Worm (Caenorhabditis elegans) whole organism, late embryonic: ENCODE data around the gene C47A10.12.

Source experiments
- C08G9.2 ChIP-seq: sonication (generic microtip); optimal IDR thresholded peaks from 2 replicates; lab custom pipeline; 2016; ENCODE audit warnings: mild to moderate bottlenecking, missing genetic modification characterization, moderate library complexity, missing compliant biosample characterization
- F13H6.1 ChIP-seq: sonication (generic microtip); optimal IDR thresholded peaks from 2 replicates; lab custom pipeline; 2016; ENCODE audit warnings: missing genetic modification characterization, missing compliant biosample characterization
- ahr-1 ChIP-seq: sonication (generic microtip); optimal IDR thresholded peaks from 2 replicates; lab custom pipeline; 2016; ENCODE audit warnings: missing genetic modification characterization, missing compliant biosample characterization
- ama-1 ChIP-seq: fragments of 150-350 bp; optimal IDR thresholded peaks from 2 replicates; lab custom pipeline; 2014
- ceh-14 ChIP-seq: sonication (generic microtip); optimal IDR thresholded peaks from 2 replicates; lab custom pipeline; 2016; ENCODE audit warnings: missing genotype, missing genetic modification characterization, missing compliant biosample characterization
- ceh-19 ChIP-seq: fragments of 200-800 bp; sonication (Bioruptor generic); optimal IDR thresholded peaks from 2 replicates; lab custom pipeline; 2018; ENCODE audit warnings: mild to moderate bottlenecking, missing genetic modification characterization, missing compliant biosample characterization
- ceh-2 ChIP-seq: sonication (generic microtip); optimal IDR thresholded peaks from 2 replicates; lab custom pipeline; 2016; ENCODE audit warnings: missing genotype, missing genetic modification characterization, missing compliant biosample characterization
- ceh-24 ChIP-seq: sonication (generic microtip); optimal IDR thresholded peaks from 2 replicates; lab custom pipeline; 2016; ENCODE audit warnings: mild to moderate bottlenecking, missing genetic modification characterization, missing compliant biosample characterization
- ceh-30 ChIP-seq: fragments of 150-350 bp; optimal IDR thresholded peaks from 2 replicates; lab custom pipeline; 2014; ENCODE audit warnings: missing biosample characterization, missing genetic modification characterization
- ceh-31 ChIP-seq: sonication (generic microtip); optimal IDR thresholded peaks from 2 replicates; lab custom pipeline; 2016; ENCODE audit warnings: missing genetic modification characterization, missing compliant biosample characterization
- ceh-34 ChIP-seq: sonication (generic microtip); optimal IDR thresholded peaks from 2 replicates; lab custom pipeline; 2016; ENCODE audit warnings: mild to moderate bottlenecking, missing genetic modification characterization, missing compliant biosample characterization
- ceh-48 ChIP-seq: sonication (generic microtip); optimal IDR thresholded peaks from 2 replicates; lab custom pipeline; 2016; ENCODE audit warnings: missing genetic modification characterization, inconsistent platforms, missing compliant biosample characterization
- ceh-6 ChIP-seq: fragments of 200-800 bp; sonication (Bioruptor generic); optimal IDR thresholded peaks from 2 replicates; lab custom pipeline; 2018; ENCODE audit warnings: mild to moderate bottlenecking, missing genetic modification characterization, missing compliant biosample characterization
- ceh-9 ChIP-seq: sonication (generic microtip); optimal IDR thresholded peaks from 2 replicates; lab custom pipeline; 2016; ENCODE audit warnings: mild to moderate bottlenecking, missing genetic modification characterization, inconsistent platforms, missing compliant biosample characterization
- dmd-4 ChIP-seq: sonication (generic microtip); optimal IDR thresholded peaks from 2 replicates; lab custom pipeline; 2016; ENCODE audit warnings: borderline replicate concordance, missing genetic modification characterization, missing compliant biosample characterization
- dve-1 ChIP-seq: sonication (generic microtip); optimal IDR thresholded peaks from 2 replicates; lab custom pipeline; 2017; ENCODE audit warnings: antibody characterized with exemption, mild to moderate bottlenecking, missing genetic modification characterization, missing compliant biosample characterization
- elt-2 ChIP-seq: sonication (generic microtip); optimal IDR thresholded peaks from 2 replicates; lab custom pipeline; 2016; ENCODE audit warnings: missing genetic modification reagents, missing genetic modification characterization, missing compliant biosample characterization
- elt-4 ChIP-seq: sonication (generic microtip); optimal IDR thresholded peaks from 2 replicates; lab custom pipeline; 2016; ENCODE audit warnings: missing genetic modification characterization, missing compliant biosample characterization
- ets-4 ChIP-seq: sonication (generic microtip); optimal IDR thresholded peaks from 2 replicates; lab custom pipeline; 2016; ENCODE audit warnings: missing genetic modification characterization, missing compliant biosample characterization
- fax-1 ChIP-seq: sonication (generic microtip); optimal IDR thresholded peaks from 2 replicates; lab custom pipeline; 2016; ENCODE audit warnings: missing genotype, missing genetic modification characterization, missing compliant biosample characterization
- fkh-10 ChIP-seq: fragments of 150-350 bp; optimal IDR thresholded peaks from 2 replicates; lab custom pipeline; 2014; ENCODE audit warnings: missing biosample characterization, missing genetic modification reagents, missing genetic modification characterization
- fkh-6 ChIP-seq: sonication (generic microtip); optimal IDR thresholded peaks from 2 replicates; lab custom pipeline; 2016; ENCODE audit warnings: missing genetic modification characterization, missing compliant biosample characterization
- hlh-15 ChIP-seq: sonication (generic microtip); optimal IDR thresholded peaks from 2 replicates; lab custom pipeline; 2016; ENCODE audit warnings: missing genetic modification characterization, missing compliant biosample characterization
- hlh-30 ChIP-seq: sonication (generic microtip); optimal IDR thresholded peaks from 2 replicates; lab custom pipeline; 2017; ENCODE audit warnings: antibody characterized with exemption, missing genetic modification characterization, missing compliant biosample characterization; ENCODE audit not compliant: insufficient read depth
- hlh-6 ChIP-seq: sonication (generic microtip); optimal IDR thresholded peaks from 2 replicates; lab custom pipeline; 2016; ENCODE audit warnings: missing genotype, missing genetic modification characterization, missing compliant biosample characterization
- madf-2 ChIP-seq: sonication (generic microtip); optimal IDR thresholded peaks from 2 replicates; lab custom pipeline; 2017; ENCODE audit warnings: missing genetic modification characterization, missing compliant biosample characterization
- nfya-1 ChIP-seq: sonication (generic microtip); optimal IDR thresholded peaks from 2 replicates; lab custom pipeline; 2017; ENCODE audit warnings: missing genetic modification characterization, mild to moderate bottlenecking, missing compliant biosample characterization, antibody characterized with exemption, moderate library complexity
- nhr-11 ChIP-seq: fragments of 150-350 bp; optimal IDR thresholded peaks from 2 replicates; lab custom pipeline; 2014; ENCODE audit warnings: missing biosample characterization, missing genetic modification characterization
- nhr-232 ChIP-seq: sonication (generic microtip); optimal IDR thresholded peaks from 2 replicates; lab custom pipeline; 2016; ENCODE audit warnings: missing genetic modification characterization, missing compliant biosample characterization
- pag-3 ChIP-seq: sonication (generic microtip); optimal IDR thresholded peaks from 2 replicates; lab custom pipeline; 2016; ENCODE audit warnings: missing compliant biosample characterization, missing genetic modification characterization, borderline replicate concordance
- pat-9 ChIP-seq: fragments of 200-800 bp; sonication (Bioruptor generic); optimal IDR thresholded peaks from 2 replicates; lab custom pipeline; 2018; ENCODE audit warnings: mild to moderate bottlenecking, missing genetic modification characterization, moderate library complexity, missing compliant biosample characterization
- pax-1 ChIP-seq: fragments of 150-350 bp; optimal IDR thresholded peaks from 2 replicates; lab custom pipeline; 2014; ENCODE audit warnings: missing biosample characterization, missing genetic modification characterization
- pha-2 ChIP-seq: sonication (generic microtip); optimal IDR thresholded peaks from 2 replicates; lab custom pipeline; 2017; ENCODE audit warnings: mild to moderate bottlenecking, missing genetic modification characterization, missing compliant biosample characterization
- pha-4 ChIP-seq: fragments of 150-350 bp; optimal IDR thresholded peaks from 2 replicates; lab custom pipeline; 2018; ENCODE audit warnings: missing biosample characterization, missing genetic modification reagents, missing genetic modification characterization
- pqm-1 ChIP-seq: sonication (generic microtip); optimal IDR thresholded peaks from 2 replicates; lab custom pipeline; 2016; ENCODE audit warnings: missing genetic modification characterization, missing compliant biosample characterization
- pros-1 ChIP-seq: fragments of 150-350 bp; optimal IDR thresholded peaks from 2 replicates; lab custom pipeline; 2014; ENCODE audit warnings: missing biosample characterization, missing genetic modification reagents, missing genetic modification characterization
- ref-2 ChIP-seq: sonication (generic microtip); optimal IDR thresholded peaks from 2 replicates; lab custom pipeline; 2016; ENCODE audit warnings: missing genetic modification characterization, missing compliant biosample characterization
- rnt-1 ChIP-seq: sonication (generic microtip); optimal IDR thresholded peaks from 2 replicates; lab custom pipeline; 2016; ENCODE audit warnings: missing genetic modification characterization, missing compliant biosample characterization
- sdc-2 ChIP-seq: sonication (generic microtip); optimal IDR thresholded peaks from 2 replicates; lab custom pipeline; 2016; ENCODE audit warnings: missing genotype, missing genetic modification characterization, missing compliant biosample characterization
- sox-4 ChIP-seq: sonication (generic microtip); optimal IDR thresholded peaks from 2 replicates; lab custom pipeline; 2017; ENCODE audit warnings: mild to moderate bottlenecking, missing genetic modification characterization, inconsistent platforms, missing compliant biosample characterization
- syd-9 ChIP-seq: sonication (generic microtip); optimal IDR thresholded peaks from 2 replicates; lab custom pipeline; 2016; ENCODE audit warnings: mild to moderate bottlenecking, missing genetic modification characterization, moderate library complexity, missing compliant biosample characterization
- tbx-2 ChIP-seq: sonication (generic microtip); optimal IDR thresholded peaks from 2 replicates; lab custom pipeline; 2016; ENCODE audit warnings: missing genetic modification characterization, missing compliant biosample characterization
- ttx-3 ChIP-seq: sonication (generic microtip); optimal IDR thresholded peaks from 2 replicates; lab custom pipeline; 2016; ENCODE audit warnings: missing genetic modification reagents, missing genetic modification characterization, missing compliant biosample characterization
- unc-42 ChIP-seq: sonication (generic microtip); optimal IDR thresholded peaks from 2 replicates; lab custom pipeline; 2016; ENCODE audit warnings: missing genotype, missing genetic modification characterization, missing compliant biosample characterization
- unc-55 ChIP-seq: sonication (generic microtip); optimal IDR thresholded peaks from 2 replicates; lab custom pipeline; 2017; ENCODE audit warnings: missing biosample characterization, missing genetic modification reagents, missing genetic modification characterization
- unc-86 ChIP-seq: sonication (generic microtip); optimal IDR thresholded peaks from 2 replicates; lab custom pipeline; 2016; ENCODE audit warnings: missing genetic modification characterization, missing compliant biosample characterization

C47A10.12 gene

DNA sequence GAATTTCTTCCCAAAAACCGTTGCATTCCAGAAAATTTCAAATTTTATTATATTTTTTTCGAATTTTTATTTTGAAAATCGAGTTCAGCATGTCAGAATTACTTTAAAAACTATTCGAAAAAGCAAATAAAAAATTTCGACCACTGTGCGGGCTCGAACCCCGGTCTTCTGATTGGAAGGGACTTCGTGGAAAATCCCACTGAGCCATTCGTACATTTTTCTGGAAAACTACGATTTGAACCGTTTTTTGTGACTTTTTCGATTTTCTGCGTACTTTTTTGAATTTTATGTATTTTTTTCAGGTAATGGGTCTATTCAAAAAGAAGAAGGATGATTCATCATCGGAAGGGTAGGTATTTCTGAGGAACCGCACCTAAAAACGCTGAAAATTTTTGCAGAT lies 22.1 kb upstream of the C47A10.12 start, which contains the start of gene pgp-9:
pgp-9 (plus strand) TSS at position 301 of the 400 bp plus-strand sequence.
- no peak for TF ChIP-seq pqm-1 (tag; lab: Kevin White, UChicago)
- no peak for TF ChIP-seq pat-9 (tag; lab: Kevin White, UChicago)
- no peak for TF ChIP-seq fax-1
- TF ChIP-seq unc-86 (tag; lab: Kevin White, UChicago) = no peak
- TF ChIP-seq ref-2 (tag; lab: Kevin White, UChicago) = no peak
- TF ChIP-seq fkh-6 (tag; lab: Kevin White, UChicago) = no peak

DNA sequence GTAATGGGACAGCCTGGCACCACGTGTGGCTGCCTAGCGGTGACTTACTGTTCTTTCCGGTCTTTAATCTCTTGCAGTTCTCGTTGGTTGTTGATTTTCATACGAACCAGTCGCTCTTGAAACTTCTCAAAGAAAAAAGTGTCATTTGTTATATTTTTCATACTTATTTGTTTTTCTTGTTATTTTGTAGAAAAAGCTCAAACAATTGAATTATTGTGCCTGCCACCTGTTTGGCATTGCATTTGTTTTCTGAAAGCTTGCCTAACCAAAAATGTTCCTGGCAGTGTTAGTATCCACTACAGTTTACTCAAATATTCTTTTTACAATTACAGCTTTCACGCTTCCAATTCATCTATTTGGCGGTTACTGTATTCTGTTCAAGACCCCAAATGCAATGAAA lies 12.6 kb upstream of the C47A10.12 start, which contains the start of the genes C47A10.16 and srh-283:
C47A10.16 (minus strand) TSS at position 101 of the 400 bp plus-strand sequence.
srh-283 (plus strand) TSS at position 272 of the 400 bp plus-strand sequence.
- TF ChIP-seq madf-2 (tag; lab: Kevin White, UChicago) (no peak), sdc-2 (tag; lab: Kevin White, UChicago) (no peak), ceh-19 (GFP tag; lab: Kevin White, UChicago) (no peak), tbx-2 (no peak), hlh-6 (tag; lab: Kevin White, UChicago) (no peak), ceh-31 (tag; lab: Kevin White, UChicago) (no peak), dve-1 (tag; lab: Kevin White, UChicago) (no peak), nhr-11 (tag; lab: Kevin White, UChicago) (no peak)

DNA sequence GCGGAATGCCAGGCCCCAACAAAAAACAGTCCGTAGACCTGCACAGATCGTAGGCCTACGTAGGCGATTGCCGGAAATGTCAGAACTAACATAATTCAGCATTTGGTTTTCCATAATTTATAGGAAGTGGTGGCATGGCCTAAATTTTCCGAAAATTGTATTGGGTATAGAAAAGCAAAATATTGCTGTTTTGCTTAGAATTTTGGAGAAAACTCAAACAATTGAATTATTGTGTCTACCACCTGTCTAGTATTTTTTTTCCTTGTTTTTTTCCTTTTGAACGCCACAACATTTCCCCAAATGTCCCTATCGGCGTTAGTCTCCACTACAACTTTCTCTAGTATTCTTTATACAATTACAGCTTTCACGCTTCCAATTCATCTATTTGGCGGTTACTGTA lies 10.5 kb upstream of the C47A10.12 start, which contains the start of gene srh-284:
srh-284 (plus strand) TSS at position 301 of the 400 bp plus-strand sequence.
- no peak for TF ChIP-seq pros-1 (tag; lab: Kevin White, UChicago)
- TF ChIP-seq syd-9 (tag; lab: Kevin White, UChicago) = no peak
- TF ChIP-seq elt-2 = no peak
- no peak for TF ChIP-seq pax-1
- no peak for TF ChIP-seq ceh-19 (GFP tag; lab: Kevin White, UChicago)
- TF ChIP-seq pha-4 = no peak
- TF ChIP-seq ceh-34 (tag; lab: Kevin White, UChicago) = no peak
- no peak for TF ChIP-seq ama-1 (lab: Kevin White, UChicago)
- no peak for TF ChIP-seq pag-3 (tag; lab: Kevin White, UChicago)
- no peak for TF ChIP-seq ceh-2 (tag; lab: Kevin White, UChicago)
- TF ChIP-seq C08G9.2 = no peak
- TF ChIP-seq elt-4 = no peak
- no peak for TF ChIP-seq sox-4 (tag; lab: Kevin White, UChicago)
- TF ChIP-seq fkh-10 (GFP tag; lab: Kevin White, UChicago) = no peak
- TF ChIP-seq tbx-2 = no peak
- TF ChIP-seq F13H6.1 = no peak
- no peak for TF ChIP-seq nhr-232 (tag; lab: Kevin White, UChicago)

- TF ChIP-seq fax-1 (no peak), unc-55 (GFP tag; lab: Kevin White, UChicago) (no peak), ets-4 (tag; lab: Kevin White, UChicago) (no peak), fkh-6 (tag; lab: Kevin White, UChicago) (no peak), hlh-30 (tag; lab: Kevin White, UChicago) (no peak), ttx-3 (tag; lab: Kevin White, UChicago) (no peak), ceh-24 (tag; lab: Kevin White, UChicago) (no peak), dmd-4 (no peak)
- TF ChIP-seq, all 69 proteins: peak for 0
These were observed 10.0 kb upstream of the C47A10.12 start for ce11 chrV:17767768-17768167.

DNA sequence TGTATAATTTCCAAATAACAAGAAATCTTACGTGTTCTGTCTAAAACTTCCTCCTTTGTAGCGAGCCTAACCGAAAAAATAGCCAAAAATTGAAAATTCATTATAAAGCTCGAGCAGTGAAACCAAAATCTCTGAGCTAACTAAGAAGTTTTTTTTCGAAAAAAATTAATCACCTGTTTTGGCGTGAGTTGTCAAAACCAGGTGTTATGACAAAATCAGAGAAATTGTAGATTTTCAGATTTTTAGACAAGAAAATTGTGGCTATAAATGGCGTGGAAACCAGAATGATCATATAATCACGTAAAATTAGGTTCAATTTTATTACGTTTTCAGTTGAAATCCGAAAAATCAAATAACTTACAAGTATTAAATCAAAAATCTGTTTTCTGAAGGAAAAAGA lies 4.6 kb upstream of the C47A10.12 start, which contains the start of gene sre-21:
sre-21 (minus strand) TSS at position 101 of the 400 bp plus-strand sequence.
- TF ChIP-seq pha-2 (tag; lab: Kevin White, UChicago) (no peak), ceh-6 (no peak), ceh-14 (tag; lab: Kevin White, UChicago) (no peak), ahr-1 (tag; lab: Kevin White, UChicago) (no peak), ceh-48 (tag; lab: Kevin White, UChicago) (no peak), unc-42 (tag; lab: Kevin White, UChicago) (no peak), unc-55 (GFP tag; lab: Kevin White, UChicago) (no peak), hlh-15 (no peak), ttx-3 (tag; lab: Kevin White, UChicago) (no peak), ceh-24 (tag; lab: Kevin White, UChicago) (no peak), pag-3 (tag; lab: Kevin White, UChicago) (no peak), nhr-11 (tag; lab: Kevin White, UChicago) (no peak), ceh-9 (tag; lab: Kevin White, UChicago) (no peak), ref-2 (tag; lab: Kevin White, UChicago) (no peak), ceh-2 (tag; lab: Kevin White, UChicago) (no peak), ceh-34 (tag; lab: Kevin White, UChicago) (no peak), nfya-1 (tag; lab: Kevin White, UChicago) (no peak), rnt-1 (tag; lab: Kevin White, UChicago) (no peak), ceh-30 (tag; lab: Kevin White, UChicago) (no peak)
